Fruit fly (Drosophila melanogaster) whole organism, embryonic: ENCODE results near the gene et.
A peak's percentile ranks its signal among the peaks of the same experiment; 100 is the strongest.

Experiments
- CG1024 ChIP-seq: fragments of 200-800 bp; sonication (Bioruptor generic); IDR thresholded peaks from 2 replicates; pipeline ENCODE4 v1.3.6; 2022; ENCODE audit warnings: missing biosample characterization, missing genetic modification characterization
- CG11093 ChIP-seq: fragments of 200-800 bp; sonication (Bioruptor generic); IDR thresholded peaks from 3 replicates; pipeline ENCODE4 v1.3.6; 2022; ENCODE audit warnings: missing biosample characterization, missing genetic modification characterization
- CG17186 ChIP-seq: fragments of 200-800 bp; sonication (Bioruptor generic); optimal IDR thresholded peaks from 3 replicates; lab custom pipeline; 2017; ENCODE audit warnings: missing biosample characterization, missing genetic modification reagents, missing genetic modification characterization
- CG17328 ChIP-seq: fragments of 200-800 bp; sonication (Bioruptor generic); IDR thresholded peaks from 2 replicates; pipeline ENCODE4 v1.3.6; 2022; ENCODE audit warnings: missing biosample characterization, missing genetic modification characterization
- CG2889 ChIP-seq: fragments of 200-800 bp; sonication (Bioruptor generic); IDR thresholded peaks from 3 replicates; pipeline ENCODE4 v1.3.6; 2022; ENCODE audit warnings: missing biosample characterization, missing genetic modification characterization
- CG30020 ChIP-seq: fragments of 200-800 bp; optimal IDR thresholded peaks from 2 replicates; lab custom pipeline; 2019; ENCODE audit warnings: missing biosample characterization, mild to moderate bottlenecking, missing genetic modification characterization, moderate library complexity
- CG31365 ChIP-seq: fragments of 200-800 bp; sonication (Bioruptor generic); optimal IDR thresholded peaks from 2 replicates; lab custom pipeline; 2018; ENCODE audit warnings: missing biosample characterization, mild to moderate bottlenecking, missing genetic modification characterization
- CG31441 ChIP-seq: fragments of 200-800 bp; sonication (Bioruptor generic); IDR thresholded peaks from 2 replicates; pipeline ENCODE4 v1.3.6; 2022; ENCODE audit warnings: missing biosample characterization, missing genetic modification characterization
- CG32772 ChIP-seq: fragments of 200-800 bp; sonication (Bioruptor generic); IDR thresholded peaks from 2 replicates; pipeline ENCODE4 v1.3.6; 2022; ENCODE audit warnings: missing biosample characterization, missing genetic modification characterization
- CG3847 ChIP-seq: fragments of 200-800 bp; sonication (Bioruptor generic); IDR thresholded peaks from 2 replicates; pipeline ENCODE4 v1.3.6; 2022; ENCODE audit warnings: missing biosample characterization, missing genetic modification characterization
- CG42726 ChIP-seq: fragments of 200-800 bp; sonication (Bioruptor generic); IDR thresholded peaks from 2 replicates; pipeline ENCODE4 v1.3.6; 2022; ENCODE audit warnings: missing biosample characterization, missing genetic modification characterization; ENCODE audit not compliant: partially characterized antibody
- CG7786 ChIP-seq: fragments of 200-800 bp; sonication (Bioruptor generic); optimal IDR thresholded peaks from 2 replicates; lab custom pipeline; 2016; ENCODE audit warnings: missing biosample characterization, missing genetic modification characterization
- CG7987 ChIP-seq: fragments of 200-800 bp; sonication (Bioruptor generic); optimal IDR thresholded peaks from 2 replicates; lab custom pipeline; 2018; ENCODE audit warnings: missing biosample characterization, mild to moderate bottlenecking, missing genetic modification characterization, moderate library complexity
- CG8089 ChIP-seq: fragments of 200-800 bp; sonication (Bioruptor generic); optimal IDR thresholded peaks from 3 replicates; lab custom pipeline; 2016; ENCODE audit warnings: missing biosample characterization, missing genetic modification characterization
- H2.0 ChIP-seq: fragments of 200-800 bp; sonication (Bioruptor generic); IDR thresholded peaks from 2 replicates; pipeline ENCODE4 v1.3.6; 2022; ENCODE audit warnings: missing biosample characterization, missing genetic modification characterization
- HLH4C ChIP-seq: fragments of 200-800 bp; sonication (Bioruptor generic); IDR thresholded peaks from 3 replicates; pipeline ENCODE4 v1.3.6; 2022; ENCODE audit warnings: missing biosample characterization, missing genetic modification characterization; ENCODE audit not compliant: partially characterized antibody
- Hr3 ChIP-seq: fragments of 200-800 bp; sonication (Bioruptor generic); optimal IDR thresholded peaks from 3 replicates; lab custom pipeline; 2016; ENCODE audit warnings: missing biosample characterization, missing genetic modification characterization
- Med ChIP-seq: fragments of 200-800 bp; sonication (Bioruptor generic); peaks from one replicate; lab custom pipeline; 2016; ENCODE audit warnings: missing biosample characterization, missing genetic modification characterization, mild to moderate bottlenecking, inconsistent platforms, moderate library complexity
- NfI ChIP-seq: fragments of 200-800 bp; sonication (Bioruptor generic); optimal IDR thresholded peaks from 3 replicates; lab custom pipeline; 2018; ENCODE audit warnings: missing biosample characterization, mild to moderate bottlenecking, missing genetic modification characterization, moderate library complexity
- Optix ChIP-seq: fragments of 200-800 bp; sonication (Bioruptor generic); IDR thresholded peaks from 3 replicates; pipeline ENCODE4 v1.3.6; 2022; ENCODE audit warnings: missing biosample characterization, missing genetic modification characterization
- Rfx ChIP-seq: fragments of 200-800 bp; sonication (Bioruptor generic); IDR thresholded peaks from 2 replicates; pipeline ENCODE4 v1.3.6; 2022; ENCODE audit warnings: missing biosample characterization, missing genetic modification characterization
- Scr ChIP-seq: fragments of 200-800 bp; sonication (Bioruptor generic); IDR thresholded peaks from 2 replicates; pipeline ENCODE4 v1.3.6; 2022; ENCODE audit warnings: missing biosample characterization, missing genetic modification characterization; ENCODE audit not compliant: partially characterized antibody
- Side ChIP-seq: fragments of 200-800 bp; sonication (Bioruptor generic); optimal IDR thresholded peaks from 2 replicates; lab custom pipeline; 2016; ENCODE audit warnings: missing biosample characterization, missing genetic modification characterization
- al ChIP-seq: fragments of 200-800 bp; sonication (Bioruptor generic); IDR thresholded peaks from 2 replicates; pipeline ENCODE4 v1.3.6; 2022; ENCODE audit warnings: missing biosample characterization, missing genetic modification characterization
- amos ChIP-seq: fragments of 200-800 bp; sonication (Bioruptor generic); IDR thresholded peaks from 2 replicates; pipeline ENCODE4 v1.3.6; 2022; ENCODE audit warnings: missing biosample characterization, missing genetic modification characterization; ENCODE audit not compliant: partially characterized antibody
- cas ChIP-seq: fragments of 200-800 bp; sonication (Bioruptor generic); IDR thresholded peaks from 2 replicates; pipeline ENCODE4 v1.3.6; 2022; ENCODE audit warnings: missing biosample characterization, missing genetic modification characterization
- cg ChIP-seq: fragments of 200-800 bp; sonication (Bioruptor generic); optimal IDR thresholded peaks from 3 replicates; lab custom pipeline; 2019; ENCODE audit warnings: missing biosample characterization, mild to moderate bottlenecking, missing genetic modification characterization, moderate library complexity
- chif ChIP-seq, 2 experiments: fragments of 200-800 bp; sonication (Bioruptor generic); optimal IDR thresholded peaks; 3 replicates each; lab custom pipeline; 2016; ENCODE audit warnings: missing biosample characterization in 2 of 2, missing genetic modification characterization in 2 of 2
- chm ChIP-seq: fragments of 200-800 bp; sonication (Bioruptor generic); IDR thresholded peaks from 2 replicates; pipeline ENCODE4 v1.3.6; 2022; ENCODE audit warnings: missing biosample characterization, missing genetic modification characterization
- dmrt99B ChIP-seq: fragments of 200-800 bp; sonication (Bioruptor generic); optimal IDR thresholded peaks from 2 replicates; lab custom pipeline; 2018; ENCODE audit warnings: missing biosample characterization, mild to moderate bottlenecking, missing genetic modification characterization, moderate library complexity
- ems ChIP-seq: fragments of 200-800 bp; sonication (Bioruptor generic); optimal IDR thresholded peaks from 3 replicates; lab custom pipeline; 2016; ENCODE audit warnings: missing biosample characterization, missing genetic modification characterization
- esg ChIP-seq: fragments of 200-800 bp; sonication (Bioruptor generic); conservative IDR thresholded peaks from 2 replicates; pipeline ENCODE4 v1.3.6; 2022; ENCODE audit warnings: missing biosample characterization, missing genetic modification characterization
- fru ChIP-seq: fragments of >200 bp; optimal IDR thresholded peaks from 2 replicates; lab custom pipeline; 2017
- insv ChIP-seq, 2 experiments: fragments of 200-800 bp; sonication (Bioruptor generic); optimal IDR thresholded peaks; 3 replicates each; lab custom pipeline; 2016 to 2018; ENCODE audit warnings: missing biosample characterization in 2 of 2, missing genetic modification characterization in 2 of 2
- luna ChIP-seq: fragments of 200-800 bp; sonication (Bioruptor generic); optimal IDR thresholded peaks from 2 replicates; lab custom pipeline; 2016; ENCODE audit warnings: missing biosample characterization, missing genetic modification characterization
- nerfin-2 ChIP-seq: fragments of 200-800 bp; sonication (Bioruptor generic); IDR thresholded peaks from 2 replicates; pipeline ENCODE4 v1.3.6; 2022; ENCODE audit warnings: missing biosample characterization, missing genetic modification characterization; ENCODE audit not compliant: partially characterized antibody
- odd ChIP-seq: fragments of 200-800 bp; sonication (Bioruptor generic); optimal IDR thresholded peaks from 2 replicates; lab custom pipeline; 2017; ENCODE audit warnings: missing biosample characterization, mild to moderate bottlenecking, missing genetic modification characterization
- row ChIP-seq: fragments of 200-800 bp; sonication (Bioruptor generic); IDR thresholded peaks from 3 replicates; pipeline ENCODE4 v1.3.6; 2022; ENCODE audit warnings: missing biosample characterization, missing genetic modification characterization
- sisA ChIP-seq: fragments of 200-800 bp; sonication (Bioruptor generic); IDR thresholded peaks from 2 replicates; pipeline ENCODE4 v1.3.6; 2022; ENCODE audit warnings: missing biosample characterization, missing genetic modification characterization
- tna ChIP-seq: fragments of 200-800 bp; sonication (Bioruptor generic); IDR thresholded peaks from 2 replicates; pipeline ENCODE4 v1.3.6; 2022; ENCODE audit warnings: missing biosample characterization, missing genetic modification characterization; ENCODE audit not compliant: partially characterized antibody

Gene et

DNA sequence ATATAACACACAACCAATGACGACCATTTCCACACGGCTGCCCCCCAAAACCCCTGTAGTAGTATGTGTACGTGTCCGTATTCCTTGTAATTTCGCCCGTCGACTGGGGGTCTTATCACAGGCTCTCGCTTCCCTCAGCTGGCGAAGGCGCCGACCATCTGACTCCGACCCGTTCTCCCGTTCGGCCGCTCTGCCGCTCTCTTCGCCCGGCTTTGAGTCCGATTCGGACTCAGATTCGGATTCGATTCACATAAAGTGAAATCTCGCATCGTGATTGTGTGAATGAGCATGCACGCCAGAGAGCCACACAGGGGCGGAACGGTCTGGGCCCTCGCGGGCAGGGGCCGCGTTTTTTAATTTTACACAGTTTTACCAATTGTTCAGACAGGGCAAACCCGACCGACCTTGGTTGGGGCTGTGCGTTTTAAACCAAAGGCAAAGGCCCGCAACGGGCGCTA is 10.0 kb downstream of the et start (continued):
- peak; percentile 23; the same call in 1 of the 2 replicates for TF ChIP-seq CG1024 (GFP tag; lab: Robert Waterston, UW)
- no peak for TF ChIP-seq CG31365 (tag; lab: Kevin White, UChicago)
- TF ChIP-seq amos (GFP tag; lab: Robert Waterston, UW): peak; percentile 70
- peak; percentile 8 for TF ChIP-seq CG8089
- TF ChIP-seq luna (GFP tag; lab: Kevin White, UChicago): no peak
- no peak for TF ChIP-seq CG31441
- peak; percentile 65 for TF ChIP-seq CG3847 (GFP tag; lab: Robert Waterston, UW)
- TF ChIP-seq tna (GFP tag; lab: Robert Waterston, UW): peak; percentile 43; the same call in 1 of the 2 replicates
- TF ChIP-seq chm (GFP tag; lab: Robert Waterston, UW): peak; percentile 26; the same call in 1 of the 2 replicates
- no peak for TF ChIP-seq Optix (GFP tag; lab: Robert Waterston, UW)
- TF ChIP-seq dmrt99B (tag; lab: Kevin White, UChicago): peak; percentile 9
- TF ChIP-seq Med (GFP tag; lab: Kevin White, UChicago): peak; percentile 92
- TF ChIP-seq al: peak; percentile 56
- TF ChIP-seq Side (GFP tag; lab: Kevin White, UChicago): no peak
- peak; percentile 89 for TF ChIP-seq Rfx
- TF ChIP-seq CG30020: no peak
- no peak for TF ChIP-seq CG17186
- peak; percentile 96 for TF ChIP-seq row (GFP tag; lab: Robert Waterston, UW)
- peak; percentile 24; the same call in 1 of the 2 replicates for TF ChIP-seq CG17328 (GFP tag; lab: Robert Waterston, UW)
- TF ChIP-seq cg (GFP tag; lab: Kevin White, UChicago): peak; percentile 65
- TF ChIP-seq fru (lab: Kevin White, UChicago): no peak
- TF ChIP-seq insv (GFP tag; optimal IDR thresholded peaks at IDR 0.05; lab: Kevin White, UChicago): no peak
- TF ChIP-seq CG2889 (GFP tag; lab: Robert Waterston, UW): peak; percentile 63; the same call in 1 of the 3 replicates
- peak; percentile 24 for TF ChIP-seq ems (GFP tag; lab: Kevin White, UChicago)
- TF ChIP-seq esg: no peak; the same call in 1 of the 2 replicates
- TF ChIP-seq sisA: peak; percentile 60
- peak; percentile 53 for TF ChIP-seq CG7786 (GFP tag; lab: Kevin White, UChicago)
- TF ChIP-seq CG11093 (GFP tag; lab: Robert Waterston, UW): peak; percentile 64; the same call in 1 of the 3 replicates
- TF ChIP-seq Scr: peak; percentile 42; the same call in 1 of the 2 replicates
- TF ChIP-seq HLH4C (GFP tag; lab: Robert Waterston, UW): peak; percentile 57; the same call in 2 of the 3 replicates
- no peak for TF ChIP-seq cas (GFP tag; lab: Robert Waterston, UW)
- TF ChIP-seq NfI (GFP tag; lab: Kevin White, UChicago): peak; percentile 36
- TF ChIP-seq CG32772: peak; percentile 53; the same call in 1 of the 2 replicates
- TF ChIP-seq H2.0: peak; percentile 15; the same call in 1 of the 2 replicates
- TF ChIP-seq Hr3 (GFP tag; lab: Kevin White, UChicago): peak; percentile 9
- TF ChIP-seq CG42726 (GFP tag; lab: Robert Waterston, UW): peak; percentile 82
- peak; percentile 54; the same call in 1 of the 2 replicates for TF ChIP-seq nerfin-2 (GFP tag; lab: Robert Waterston, UW)
- peak in 1 of 2 experiments; percentile 8 for TF ChIP-seq chif (GFP tag; optimal IDR thresholded peaks at IDR 0.05; lab: Kevin White, UChicago)
- TF ChIP-seq CG7987 (GFP tag; lab: Kevin White, UChicago): no peak
- no peak for TF ChIP-seq odd
